Worm (Caenorhabditis elegans) whole organism, L4/young adult: ENCODE measurements around the gene T19D12.1.

Experiments used
- W03F9.2 ChIP-seq: fragments of 150-350 bp; optimal IDR thresholded peaks from 2 replicates; lab custom pipeline; 2014; ENCODE audit warnings: missing biosample characterization, missing genetic modification characterization
- dao-5 ChIP-seq: sonication (generic microtip); optimal IDR thresholded peaks from 2 replicates; lab custom pipeline; 2016; ENCODE audit warnings: missing genotype, missing genetic modification characterization, moderate library complexity, missing compliant biosample characterization
- him-1 ChIP-seq: sonication (generic microtip); optimal IDR thresholded peaks from 2 replicates; lab custom pipeline; 2016; ENCODE audit warnings: missing genotype, missing genetic modification reagents, missing genetic modification characterization, missing compliant biosample characterization

- TF ChIP-seq dao-5 (tag; lab: Kevin White, UChicago) (no peak), W03F9.2 (tag; lab: Kevin White, UChicago) (no peak), him-1 (no peak)
These were observed 51.5 kb downstream of the T19D12.1 start, which contains the start of gene tsp-10 for ce11 chrII:6718221-6718620.
